Worm (Caenorhabditis elegans): ENCODE results near the gene C27D6.1.

The C27D6.1 gene

DNA sequence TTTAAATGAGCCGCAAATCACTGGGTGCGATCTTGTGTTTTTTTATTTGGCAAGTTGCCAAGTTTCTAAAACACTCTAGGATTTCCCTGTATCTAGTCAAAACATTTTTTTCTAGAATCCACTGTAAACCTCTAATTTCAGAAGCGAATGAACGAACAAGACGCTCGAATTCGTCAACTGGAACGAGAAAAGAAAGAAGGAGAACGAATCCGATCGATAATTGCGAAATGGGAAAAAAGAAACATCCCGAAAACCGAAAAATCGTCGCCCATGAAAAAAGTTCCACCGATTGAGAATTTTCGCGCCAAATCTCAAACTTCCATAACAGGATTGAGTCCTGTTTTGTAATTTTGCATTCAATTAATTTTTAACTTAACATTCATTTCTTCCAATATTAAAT, 4.4 kb downstream of the C27D6.1 start:
- no peak for TF ChIP-seq nhr-20 (tag; optimal IDR thresholded peaks at IDR 0.05)
- no peak for TF ChIP-seq nhr-85 (tag)
- TF ChIP-seq lin-35 (GFP tag; optimal IDR thresholded peaks at IDR 0.05) = no peak
- no peak for TF ChIP-seq skn-1 (tag; optimal IDR thresholded peaks at IDR 0.05)
- no peak for TF ChIP-seq egl-13 (tag; optimal IDR thresholded peaks at IDR 0.05)
- TF ChIP-seq aha-1 (tag; optimal IDR thresholded peaks at IDR 0.05) = no peak
- no peak for TF ChIP-seq blmp-1 (tag; optimal IDR thresholded peaks at IDR 0.05)
- no peak for TF ChIP-seq C34B4.2 (tag; optimal IDR thresholded peaks at IDR 0.05)
- TF ChIP-seq dsc-1 (tag; optimal IDR thresholded peaks at IDR 0.05) = no peak
- no peak for TF ChIP-seq rnt-1 (tag; optimal IDR thresholded peaks at IDR 0.05)
- no peak for TF ChIP-seq ceh-63 (GFP tag; optimal IDR thresholded peaks at IDR 0.05)
- TF ChIP-seq sup-37 (GFP tag; optimal IDR thresholded peaks at IDR 0.05) = no peak
- TF ChIP-seq sox-4 (tag; optimal IDR thresholded peaks at IDR 0.05) = no peak
- no peak for TF ChIP-seq sptf-1 (tag; optimal IDR thresholded peaks at IDR 0.05)
- TF ChIP-seq efl-3 (GFP tag; optimal IDR thresholded peaks at IDR 0.05) = no peak
- TF ChIP-seq tlp-1 (tag; optimal IDR thresholded peaks at IDR 0.05) = no peak
- TF ChIP-seq ceh-8 (GFP tag; optimal IDR thresholded peaks at IDR 0.05) = no peak
- no peak for TF ChIP-seq mef-2 (tag; optimal IDR thresholded peaks at IDR 0.05)
- TF ChIP-seq fos-1 (tag; optimal IDR thresholded peaks at IDR 0.05) = no peak

DNA sequence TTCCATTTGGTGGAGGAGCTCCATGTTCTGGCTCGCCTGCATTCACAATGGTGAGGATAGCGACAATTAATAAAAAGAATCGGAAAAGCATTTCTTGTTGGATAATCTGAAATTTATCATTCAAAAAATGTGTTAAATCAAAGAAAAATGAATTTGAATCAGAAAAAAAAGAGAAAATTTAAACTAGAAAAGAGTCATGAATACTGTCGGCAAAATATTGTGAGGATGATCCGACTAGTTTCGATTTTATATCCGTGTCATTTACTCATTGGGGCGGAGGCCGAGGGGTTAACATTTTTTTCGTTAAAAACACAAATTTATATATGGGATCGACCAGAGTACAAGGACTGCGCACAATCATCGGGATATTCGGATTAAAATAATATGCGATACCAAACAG, 5.4 kb downstream of the C27D6.1 start, which contains the start of gene C27D6.12:
Gene C27D6.12 (minus strand): TSS at position 101 of the 400 bp plus-strand sequence.
- TF ChIP-seq blmp-1 (tag; optimal IDR thresholded peaks at IDR 0.05) (no peak), ceh-90 (tag; optimal IDR thresholded peaks at IDR 0.05) (no peak), egl-13 (tag; optimal IDR thresholded peaks at IDR 0.05) (no peak), unc-130 (tag; optimal IDR thresholded peaks at IDR 0.05) (no peak), nhr-11 (tag; optimal IDR thresholded peaks at IDR 0.05) (no peak), fkh-8 (tag; optimal IDR thresholded peaks at IDR 0.05) (no peak), fos-1 (tag; optimal IDR thresholded peaks at IDR 0.05) (no peak), ceh-88 (GFP tag; IDR thresholded peaks at IDR 0.05) (no peak), nhr-12 (tag; optimal IDR thresholded peaks at IDR 0.05) (no peak), nhr-71 (tag; optimal IDR thresholded peaks at IDR 0.05) (no peak), ets-5 (GFP tag; IDR thresholded peaks at IDR 0.05) (no peak), pqm-1 (tag; optimal IDR thresholded peaks at IDR 0.05) (no peak), nhr-90 (tag; optimal IDR thresholded peaks at IDR 0.05; ENCODE audit: poor library complexity) (no peak), lir-3 (tag; optimal IDR thresholded peaks at IDR 0.05; ENCODE audit: poor library complexity) (no peak), C04F5.9 (tag; optimal IDR thresholded peaks at IDR 0.05) (no peak), swsn-7 (tag; optimal IDR thresholded peaks at IDR 0.05) (no peak), aha-1 (tag; optimal IDR thresholded peaks at IDR 0.05) (no peak)

DNA sequence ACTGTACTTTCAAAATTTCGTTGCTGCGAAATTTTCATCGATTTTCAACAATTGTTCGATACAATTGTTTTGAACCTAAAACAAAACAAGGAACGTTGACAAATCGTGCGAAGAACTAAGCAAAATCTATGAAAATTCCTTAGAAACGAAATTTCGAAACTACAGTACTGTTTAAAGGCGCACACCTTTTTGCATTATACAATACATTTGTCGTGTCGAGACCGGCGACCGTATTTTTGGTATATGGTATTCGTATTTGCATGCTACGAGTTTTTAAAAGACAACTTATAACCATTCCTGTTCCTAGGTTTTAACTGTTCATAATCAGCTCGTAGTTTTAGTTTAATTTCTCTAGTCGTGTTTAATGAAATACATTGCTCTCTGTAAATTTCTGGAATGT, 6.1 kb downstream of the C27D6.1 start:
- TF ChIP-seq rnt-1 (tag; optimal IDR thresholded peaks at IDR 0.05) (no peak), elt-2 (tag; optimal IDR thresholded peaks at IDR 0.05) (peak; percentile 1), zip-4 (GFP tag; optimal IDR thresholded peaks at IDR 0.05) (peak; percentile 7)

DNA sequence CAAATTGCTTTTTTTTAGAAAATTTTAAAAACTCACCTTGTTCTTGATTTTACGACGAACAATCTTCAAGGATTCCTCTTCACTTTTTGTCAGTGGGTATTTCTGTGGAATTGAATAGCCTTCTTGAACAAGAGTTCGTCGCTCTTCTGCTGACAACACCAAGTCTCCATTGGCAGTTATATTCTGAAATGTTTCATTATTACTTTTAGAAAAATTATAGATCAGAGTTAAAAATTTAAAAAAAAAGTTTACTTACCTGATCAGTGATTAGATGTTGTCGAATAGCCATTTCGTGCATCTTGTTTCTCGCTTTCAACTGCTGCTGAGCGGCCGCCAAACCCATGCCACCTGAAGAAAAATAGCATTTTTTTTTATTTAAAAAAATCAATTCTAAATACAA, 7.7 kb downstream of the C27D6.1 start:
- TF ChIP-seq efl-1 (optimal IDR thresholded peaks at IDR 0.05) = no peak
- peak in 1 of 2 experiments; percentile 62 for TF ChIP-seq efl-1 (GFP tag; optimal IDR thresholded peaks at IDR 0.05 in 1 of 2)
- no peak for TF ChIP-seq aly-2 (tag; optimal IDR thresholded peaks at IDR 0.05)

DNA sequence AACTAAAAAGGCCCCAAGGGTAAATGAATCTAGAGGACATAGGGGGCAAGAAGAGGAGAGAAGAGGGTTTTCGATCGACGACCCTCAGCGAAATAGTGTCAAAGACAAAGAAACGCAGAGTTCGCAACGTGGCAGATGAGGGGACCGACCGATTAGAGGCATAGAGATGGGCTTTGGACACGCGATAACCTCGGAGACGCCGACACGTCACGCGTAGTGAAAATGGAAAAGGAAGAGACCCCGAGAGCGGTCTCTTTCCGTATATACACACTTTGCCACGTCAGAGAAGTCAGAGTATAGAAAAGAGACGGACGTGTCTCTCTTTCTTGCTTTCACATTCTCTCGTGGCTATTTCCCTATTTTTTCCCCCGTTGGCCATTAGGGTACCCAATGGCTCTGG, 8.9 kb downstream of the C27D6.1 start:
- TF ChIP-seq lin-13 (GFP tag; optimal IDR thresholded peaks at IDR 0.05) (peak; percentile 69), zag-1 (tag; optimal IDR thresholded peaks at IDR 0.05) (no peak), aly-2 (tag; optimal IDR thresholded peaks at IDR 0.05) (peak; percentile 6), fkh-8 (tag; optimal IDR thresholded peaks at IDR 0.05) (peak; percentile 83), nhr-11 (tag; optimal IDR thresholded peaks at IDR 0.05) (no peak), pax-3 (tag; optimal IDR thresholded peaks at IDR 0.05) (peak; percentile 11), Y116A8C.19 (tag; optimal IDR thresholded peaks at IDR 0.05; ENCODE audit: borderline replicate concordance) (no peak), C16A3.4 (tag; optimal IDR thresholded peaks at IDR 0.05) (peak; percentile 43), elt-3 (tag; optimal IDR thresholded peaks at IDR 0.05) (peak in 1 of 6 experiments; percentile 11), nhr-12 (tag; optimal IDR thresholded peaks at IDR 0.05) (no peak), dpl-1 (GFP tag; optimal IDR thresholded peaks at IDR 0.05) (peak in 2 of 3 experiments; percentile 27 to 45), grh-1 (GFP tag; IDR thresholded peaks at IDR 0.05) (no peak; the same call in 1 of the 2 replicates), hlh-17 (GFP tag; optimal IDR thresholded peaks at IDR 0.05; ENCODE audit: borderline replicate concordance) (no peak), nhr-71 (tag; optimal IDR thresholded peaks at IDR 0.05) (peak; percentile 88), F16B12.6 (tag; optimal IDR thresholded peaks at IDR 0.05) (peak; percentile 32), elt-2 (tag; optimal IDR thresholded peaks at IDR 0.05) (no peak), mef-2 (tag; optimal IDR thresholded peaks at IDR 0.05) (no peak)

Measured in whole organism, L1 larva.